Worm (Caenorhabditis elegans) whole organism, L4 larva: ENCODE results near the gene Y116A8A.4.
A peak's percentile ranks its signal among the peaks of the same experiment; 100 is the strongest.
"Not testable (repeated sequence)": the region's sequence is repeated elsewhere in the genome, so short reads cannot be mapped to it uniquely, and the experiment has no call there.

Experiments used
- D1046.2 ChIP-seq: fragments of 200-800 bp; sonication (Bioruptor generic); IDR thresholded peaks from 2 replicates; pipeline ENCODE4 v1.3.6; 2022; ENCODE audit warnings: missing genetic modification characterization, missing compliant biosample characterization
- F10B5.3 ChIP-seq: sonication (generic microtip); optimal IDR thresholded peaks from 2 replicates; lab custom pipeline; 2016; ENCODE audit warnings: mild to moderate bottlenecking, missing genetic modification characterization, missing compliant biosample characterization
- F26F4.8 ChIP-seq: fragments of 200-800 bp; sonication (Bioruptor generic); conservative IDR thresholded peaks from 2 replicates; pipeline ENCODE4 v1.3.6; 2022; ENCODE audit warnings: missing genetic modification characterization, missing compliant biosample characterization
- F37D6.2 ChIP-seq: sonication (generic microtip); optimal IDR thresholded peaks from 2 replicates; lab custom pipeline; 2016; ENCODE audit warnings: mild to moderate bottlenecking, missing genetic modification characterization, missing compliant biosample characterization
- F44E2.7 ChIP-seq: fragments of 200-800 bp; sonication (Bioruptor generic); IDR thresholded peaks from 2 replicates; pipeline ENCODE4 v2.1.2; 2022; ENCODE audit warnings: missing genetic modification characterization, missing compliant biosample characterization
- T20F7.1 ChIP-seq: fragments of 200-800 bp; sonication (Bioruptor generic); optimal IDR thresholded peaks from 2 replicates; lab custom pipeline; 2018; ENCODE audit warnings: mild to moderate bottlenecking, missing genetic modification characterization, missing compliant biosample characterization
- T26A8.4 ChIP-seq: fragments of 200-800 bp; sonication (Bioruptor generic); IDR thresholded peaks from 2 replicates; pipeline ENCODE4 v1.3.6; 2022; ENCODE audit warnings: missing genetic modification characterization, missing compliant biosample characterization
- Y105C5A.15 ChIP-seq: fragments of 200-800 bp; sonication (Bioruptor generic); IDR thresholded peaks from 2 replicates; pipeline ENCODE4 v1.3.6; 2022; ENCODE audit warnings: missing genetic modification characterization, missing compliant biosample characterization
- Y48G9A.11 ChIP-seq: fragments of 200-800 bp; sonication (Bioruptor generic); IDR thresholded peaks from 2 replicates; pipeline ENCODE4 v1.3.6; 2022; ENCODE audit warnings: missing genetic modification reagents, missing genetic modification characterization, missing compliant biosample characterization
- ceh-20 ChIP-seq: fragments of 200-800 bp; sonication (Bioruptor generic); IDR thresholded peaks from 2 replicates; pipeline ENCODE4 v1.3.6; 2022; ENCODE audit warnings: missing genetic modification reagents, missing genetic modification characterization, missing compliant biosample characterization
- ceh-44 ChIP-seq: fragments of 200-800 bp; sonication (Bioruptor generic); IDR thresholded peaks from 2 replicates; pipeline ENCODE4 v1.3.6; 2022; ENCODE audit warnings: missing genetic modification reagents, missing genetic modification characterization, missing compliant biosample characterization
- ctbp-1 ChIP-seq: fragments of 200-800 bp; sonication (Bioruptor generic); IDR thresholded peaks from 2 replicates; pipeline ENCODE4 v1.3.6; 2022; ENCODE audit warnings: missing genetic modification reagents, missing genetic modification characterization, missing compliant biosample characterization
- daf-16 ChIP-seq, 3 experiments: sonication (generic microtip); optimal IDR thresholded peaks; 2 replicates each; lab custom pipeline; 2016 to 2017; ENCODE audit warnings: missing genetic modification characterization in 3 of 3, missing genetic modification reagents in 3 of 3, mild to moderate bottlenecking in 2 of 3, missing compliant biosample characterization in 2 of 3, missing biosample characterization in 1 of 3, moderate library complexity in 1 of 3
- daf-8 ChIP-seq: fragments of 200-800 bp; sonication (Bioruptor generic); IDR thresholded peaks from 2 replicates; pipeline ENCODE4 v1.3.6; 2022; ENCODE audit warnings: missing genetic modification characterization, missing compliant biosample characterization
- dmd-6 ChIP-seq: fragments of 200-800 bp; sonication (Bioruptor generic); IDR thresholded peaks from 2 replicates; pipeline ENCODE4 v1.3.6; 2022; ENCODE audit warnings: missing genetic modification reagents, missing genetic modification characterization, missing compliant biosample characterization
- dmd-9 ChIP-seq: fragments of 200-800 bp; sonication (Bioruptor generic); IDR thresholded peaks from 2 replicates; pipeline ENCODE4 v1.3.6; 2022; ENCODE audit warnings: missing genetic modification reagents, missing genetic modification characterization, missing compliant biosample characterization
- dve-1 ChIP-seq: sonication (generic microtip); optimal IDR thresholded peaks from 2 replicates; lab custom pipeline; 2017; ENCODE audit warnings: antibody characterized with exemption, mild to moderate bottlenecking, missing genetic modification characterization, missing compliant biosample characterization; ENCODE audit not compliant: insufficient read depth
- egl-43 ChIP-seq: fragments of 200-800 bp; sonication (Bioruptor generic); IDR thresholded peaks from 2 replicates; pipeline ENCODE4 v1.3.6; 2022; ENCODE audit warnings: missing genetic modification reagents, missing genetic modification characterization, missing compliant biosample characterization
- hif-1 ChIP-seq, 2 experiments: sonication (generic microtip); optimal IDR thresholded peaks; 2 replicates each; lab custom pipeline; 2016 to 2017; ENCODE audit warnings: missing compliant biosample characterization in 2 of 2, missing genetic modification characterization in 2 of 2, missing genetic modification reagents in 2 of 2, missing genotype in 2 of 2, mild to moderate bottlenecking in 1 of 2
- hlh-11 ChIP-seq: fragments of 200-800 bp; sonication (Bioruptor generic); optimal IDR thresholded peaks from 2 replicates; lab custom pipeline; 2018; ENCODE audit warnings: mild to moderate bottlenecking, missing genetic modification characterization, missing compliant biosample characterization
- hmg-1.1 ChIP-seq: fragments of 200-800 bp; sonication (Bioruptor generic); IDR thresholded peaks from 2 replicates; pipeline ENCODE4 v1.3.6; 2022; ENCODE audit warnings: missing genetic modification reagents, missing genetic modification characterization, missing compliant biosample characterization
- lim-7 ChIP-seq: fragments of 200-800 bp; sonication (Bioruptor generic); IDR thresholded peaks from 2 replicates; pipeline ENCODE4 v1.3.6; 2022; ENCODE audit warnings: missing genetic modification characterization, missing compliant biosample characterization
- lin-29 ChIP-seq: fragments of 200-800 bp; sonication (Bioruptor generic); IDR thresholded peaks from 2 replicates; pipeline ENCODE4 v1.3.6; 2022; ENCODE audit warnings: missing genetic modification reagents, missing genetic modification characterization, missing compliant biosample characterization
- lin-38 ChIP-seq: fragments of 200-800 bp; sonication (Bioruptor generic); IDR thresholded peaks from 2 replicates; pipeline ENCODE4 v1.3.6; 2022; ENCODE audit warnings: missing genetic modification reagents, missing genetic modification characterization, missing compliant biosample characterization
- madf-5 ChIP-seq, 2 experiments: fragments of 200-800 bp; sonication (Bioruptor generic); IDR thresholded peaks; 2 replicates each; pipeline ENCODE4 v1.3.6; 2022; ENCODE audit warnings: missing compliant biosample characterization in 2 of 2, missing genetic modification characterization in 2 of 2
- madf-9 ChIP-seq: fragments of 200-800 bp; sonication (Bioruptor generic); conservative IDR thresholded peaks from 2 replicates; pipeline ENCODE4 v1.3.6; 2022; ENCODE audit warnings: missing genetic modification reagents, missing genetic modification characterization, missing compliant biosample characterization
- mdt-29 ChIP-seq: fragments of 200-800 bp; sonication (Bioruptor generic); IDR thresholded peaks from 2 replicates; pipeline ENCODE4 v1.3.6; 2022; ENCODE audit warnings: missing genetic modification reagents, missing genetic modification characterization, missing compliant biosample characterization
- mep-1 ChIP-seq: fragments of 150-350 bp; sonication (generic microtip); optimal IDR thresholded peaks from 3 replicates; lab custom pipeline; 2014; ENCODE audit warnings: missing biosample characterization, missing genetic modification characterization
- mes-2 ChIP-seq: sonication (generic microtip); optimal IDR thresholded peaks from 2 replicates; lab custom pipeline; 2016; ENCODE audit warnings: missing genotype, mild to moderate bottlenecking, missing genetic modification characterization, missing compliant biosample characterization; ENCODE audit not compliant: poor library complexity, severe bottlenecking
- mxl-2 ChIP-seq: fragments of 200-800 bp; sonication (Bioruptor generic); conservative IDR thresholded peaks from 2 replicates; pipeline ENCODE4 v1.3.6; 2022; ENCODE audit warnings: missing genetic modification reagents, missing genetic modification characterization, missing compliant biosample characterization
- mxl-3 ChIP-seq: fragments of 200-800 bp; sonication (Bioruptor generic); optimal IDR thresholded peaks from 2 replicates; lab custom pipeline; 2018; ENCODE audit warnings: mild to moderate bottlenecking, missing genetic modification characterization, missing compliant biosample characterization
- nhr-41 ChIP-seq: fragments of 200-800 bp; sonication (Bioruptor generic); IDR thresholded peaks from 2 replicates; pipeline ENCODE4 v1.3.6; 2022; ENCODE audit warnings: missing genetic modification reagents, missing genetic modification characterization, missing compliant biosample characterization
- nhr-42 ChIP-seq: fragments of 200-800 bp; sonication (Bioruptor generic); IDR thresholded peaks from 2 replicates; pipeline ENCODE4 v1.3.6; 2022; ENCODE audit warnings: missing genetic modification characterization, missing compliant biosample characterization
- pha-4 ChIP-seq, 2 experiments: fragments of 150-350 bp in 1 of 2; fragments of 200-800 bp in 1 of 2; sonication (Bioruptor generic) in 1 of 2; IDR thresholded peaks in 1 of 2; optimal IDR thresholded peaks in 1 of 2; 2 replicates each; pipeline versions ENCODE4 v1.3.6 to Lab custom; 2014 to 2022; ENCODE audit warnings: missing genetic modification characterization in 2 of 2, missing genetic modification reagents in 2 of 2, missing biosample characterization in 1 of 2, missing compliant biosample characterization in 1 of 2
- php-3 ChIP-seq: fragments of 200-800 bp; sonication (Bioruptor generic); IDR thresholded peaks from 2 replicates; pipeline ENCODE4 v1.3.6; 2022; ENCODE audit warnings: missing genetic modification reagents, missing genetic modification characterization, missing compliant biosample characterization
- rbr-2 ChIP-seq: sonication (generic microtip); optimal IDR thresholded peaks from 2 replicates; lab custom pipeline; 2016; ENCODE audit warnings: missing genotype, missing genetic modification characterization, missing compliant biosample characterization
- saeg-2 ChIP-seq: fragments of 200-800 bp; sonication (Bioruptor generic); IDR thresholded peaks from 2 replicates; pipeline ENCODE4 v1.3.6; 2022; ENCODE audit warnings: missing genetic modification reagents, missing genetic modification characterization, missing compliant biosample characterization
- set-16 ChIP-seq: fragments of 200-800 bp; sonication (Bioruptor generic); IDR thresholded peaks from 2 replicates; pipeline ENCODE4 v1.3.6; 2022; ENCODE audit warnings: missing genetic modification reagents, missing genetic modification characterization, missing compliant biosample characterization
- snpc-1.2 ChIP-seq: fragments of 200-800 bp; sonication (Bioruptor generic); IDR thresholded peaks from 2 replicates; pipeline ENCODE4 v1.3.6; 2022; ENCODE audit warnings: missing genetic modification reagents, missing genetic modification characterization, missing compliant biosample characterization
- tag-97 ChIP-seq: fragments of 200-800 bp; sonication (Bioruptor generic); IDR thresholded peaks from 2 replicates; pipeline ENCODE4 v1.3.6; 2022; ENCODE audit warnings: missing genetic modification characterization, missing compliant biosample characterization
- tra-1 ChIP-seq: fragments of 200-800 bp; sonication (Bioruptor generic); IDR thresholded peaks from 2 replicates; pipeline ENCODE4 v1.3.6; 2022; ENCODE audit warnings: missing genetic modification reagents, missing genetic modification characterization, missing compliant biosample characterization
- unc-130 ChIP-seq: sonication (generic microtip); optimal IDR thresholded peaks from 2 replicates; lab custom pipeline; 2016; ENCODE audit warnings: missing genetic modification reagents, missing genetic modification characterization, missing compliant biosample characterization
- vab-7 ChIP-seq: fragments of 200-800 bp; sonication (Bioruptor generic); IDR thresholded peaks from 2 replicates; pipeline ENCODE4 v1.3.6; 2022; ENCODE audit warnings: missing genetic modification reagents, missing genetic modification characterization, missing compliant biosample characterization
- zfp-2 ChIP-seq: sonication (generic microtip); optimal IDR thresholded peaks from 2 replicates; lab custom pipeline; 2016; ENCODE audit warnings: mild to moderate bottlenecking, missing genetic modification characterization, missing compliant biosample characterization
- zfp-3 ChIP-seq: fragments of 200-800 bp; sonication (Bioruptor generic); conservative IDR thresholded peaks from 2 replicates; pipeline ENCODE4 v1.3.6; 2022; ENCODE audit warnings: missing genetic modification reagents, missing genetic modification characterization, missing compliant biosample characterization

Gene Y116A8A.4

ce11 chrIV:16843563-16843962 is 20.9 kb downstream of the Y116A8A.4 start:
- TF ChIP-seq lin-38 (GFP tag; lab: Robert Waterston, UW) (peak; percentile 21; the same call in 1 of the 2 replicates), vab-7 (GFP tag; lab: Robert Waterston, UW) (0 out of 2 replicates have a peak, but pooled peaks have one; percentile 12), lim-7 (GFP tag; lab: Robert Waterston, UW) (peak; percentile 54; the same call in 1 of the 2 replicates), snpc-1.2 (GFP tag; lab: Robert Waterston, UW) (peak; percentile 90)

ce11 chrIV:16845376-16845775 is 22.7 kb downstream of the Y116A8A.4 start:
- TF ChIP-seq rbr-2 (peak; percentile 67), Y105C5A.15 (GFP tag; lab: Robert Waterston, UW) (peak; percentile 55; the same call in 1 of the 2 replicates), ceh-44 (GFP tag; lab: Robert Waterston, UW) (peak; percentile 95), zfp-2 (tag; lab: Kevin White, UChicago) (peak; percentile 19), hif-1 (tag; optimal IDR thresholded peaks at IDR 0.05; lab: Kevin White, UChicago) (peak in 1 of 2 experiments; percentile 3), tag-97 (peak; percentile 97), zfp-3 (peak; percentile 98), madf-9 (GFP tag; lab: Robert Waterston, UW) (peak; percentile 94), mxl-3 (peak; percentile 1), lin-29 (peak; percentile 99), unc-130 (GFP tag; lab: Kevin White, UChicago) (peak; percentile 14), lin-38 (GFP tag; lab: Robert Waterston, UW) (peak; percentile 96), F44E2.7 (GFP tag; lab: Robert Waterston, UW) (0 out of 2 replicates have a peak, but pooled peaks have one; percentile 21), F10B5.3 (tag; lab: Kevin White, UChicago) (peak; percentile 68), daf-16 (tag; optimal IDR thresholded peaks at IDR 0.05; lab: Kevin White, UChicago) (peak; percentile 21), nhr-42 (GFP tag; lab: Robert Waterston, UW) (peak; percentile 99), Y48G9A.11 (GFP tag; lab: Robert Waterston, UW) (peak; percentile 92), saeg-2 (GFP tag; lab: Robert Waterston, UW) (peak; percentile 94), F37D6.2 (peak; percentile 47), ctbp-1 (peak; percentile 94), hlh-11 (peak; percentile 45), dmd-6 (peak; percentile 97), egl-43 (GFP tag; lab: Robert Waterston, UW) (peak; percentile 93), daf-8 (GFP tag; lab: Robert Waterston, UW) (peak; percentile 91; the same call in 1 of the 2 replicates), mes-2 (peak; percentile 82), snpc-1.2 (GFP tag; lab: Robert Waterston, UW) (peak; percentile 98), mep-1 (tag; lab: Kevin White, UChicago) (peak; percentile 23), D1046.2 (peak; percentile 97), hmg-1.1 (GFP tag; lab: Robert Waterston, UW) (peak; percentile 94), set-16 (peak; percentile 66; the same call in 1 of the 2 replicates), php-3 (GFP tag; lab: Robert Waterston, UW) (peak; percentile 97), nhr-41 (GFP tag; lab: Robert Waterston, UW) (peak; percentile 90), T26A8.4 (GFP tag; lab: Robert Waterston, UW) (peak; percentile 98), madf-5 (GFP tag; IDR thresholded peaks at IDR 0.05; lab: Robert Waterston, UW) (peak in 1 of 2 experiments; percentile 90; a peak in 1 of 4 replicates), F26F4.8 (0 out of 2 replicates have a peak, but pooled peaks have one; percentile 29), ceh-20 (GFP tag; lab: Robert Waterston, UW) (peak; percentile 99), tra-1 (peak; percentile 95), T20F7.1 (peak; percentile 64), dve-1 (tag; lab: Kevin White, UChicago) (peak; percentile 37), mdt-29 (peak; percentile 97), vab-7 (GFP tag; lab: Robert Waterston, UW) (peak; percentile 95), dmd-9 (GFP tag; lab: Robert Waterston, UW) (peak; percentile 99), pha-4 (GFP tag; IDR thresholded peaks at IDR 0.05; lab: Robert Waterston, UW) (peak; percentile 97), mxl-2 (peak; percentile 84)
- not testable (repeated sequence) for TF ChIP-seq daf-16 (GFP tag; optimal IDR thresholded peaks at IDR 0.05; lab: Kevin White, UChicago); pha-4 (tag; optimal IDR thresholded peaks at IDR 0.05; lab: Kevin White, UChicago)
